Fruit fly (Drosophila melanogaster) whole organism, embryonic: Measurements from ENCODE around the gene CG44040.

ENCODE experiments used
- B-H2 ChIP-seq: fragments of 200-800 bp; sonication (Bioruptor generic); optimal IDR thresholded peaks from 2 replicates; lab custom pipeline; 2018; ENCODE audit warnings: missing biosample characterization, mild to moderate bottlenecking, missing genetic modification characterization
- Blimp-1 ChIP-seq: fragments of 200-800 bp; sonication (Bioruptor generic); optimal IDR thresholded peaks from 3 replicates; lab custom pipeline; 2018; ENCODE audit warnings: missing biosample characterization, missing genetic modification characterization, mild to moderate bottlenecking, moderate library complexity, missing genetic modification reagents
- BtbVII ChIP-seq: fragments of 200-800 bp; sonication (Bioruptor generic); optimal IDR thresholded peaks from 3 replicates; lab custom pipeline; 2017; ENCODE audit warnings: missing biosample characterization, mild to moderate bottlenecking, missing genetic modification characterization
- CG10267 ChIP-seq: fragments of 200-800 bp; sonication (Bioruptor generic); optimal IDR thresholded peaks from 2 replicates; lab custom pipeline; 2018; ENCODE audit warnings: missing biosample characterization, mild to moderate bottlenecking, missing genetic modification characterization, moderate library complexity
- CG10979 ChIP-seq: fragments of 200-800 bp; sonication (Bioruptor generic); optimal IDR thresholded peaks from 2 replicates; lab custom pipeline; 2018; ENCODE audit warnings: missing biosample characterization, mild to moderate bottlenecking, missing genetic modification characterization, moderate library complexity
- CG11398 ChIP-seq: fragments of 200-800 bp; sonication (Bioruptor generic); optimal IDR thresholded peaks from 2 replicates; lab custom pipeline; 2016; ENCODE audit warnings: missing biosample characterization, missing genetic modification characterization
- CG12104 ChIP-seq: fragments of 200-800 bp; sonication (Bioruptor generic); optimal IDR thresholded peaks from 3 replicates; lab custom pipeline; 2016; ENCODE audit warnings: missing biosample characterization, missing genetic modification characterization
- CG13775 ChIP-seq: fragments of 200-800 bp; sonication (Bioruptor generic); optimal IDR thresholded peaks from 3 replicates; lab custom pipeline; 2017; ENCODE audit warnings: missing biosample characterization, mild to moderate bottlenecking, missing genetic modification characterization
- CG15601 ChIP-seq: fragments of 200-800 bp; sonication (Bioruptor generic); optimal IDR thresholded peaks from 3 replicates; lab custom pipeline; 2019; ENCODE audit warnings: missing biosample characterization, mild to moderate bottlenecking, missing genetic modification characterization, moderate library complexity
- CG2712 ChIP-seq: fragments of 200-800 bp; optimal IDR thresholded peaks from 3 replicates; lab custom pipeline; 2019; ENCODE audit warnings: missing biosample characterization, mild to moderate bottlenecking, missing genetic modification characterization, moderate library complexity
- CG32532 ChIP-seq: fragments of 200-800 bp; sonication (Bioruptor generic); IDR thresholded peaks from 2 replicates; pipeline ENCODE4 v1.3.6; 2022; ENCODE audit warnings: missing biosample characterization, missing genetic modification characterization
- CG32767 ChIP-seq: fragments of 200-800 bp; sonication (Bioruptor generic); IDR thresholded peaks from 2 replicates; pipeline ENCODE4 v1.3.6; 2022; ENCODE audit warnings: missing biosample characterization, missing genetic modification characterization
- CG3281 ChIP-seq: fragments of 200-800 bp; sonication (Bioruptor generic); optimal IDR thresholded peaks from 3 replicates; lab custom pipeline; 2017; ENCODE audit warnings: missing biosample characterization, mild to moderate bottlenecking, missing genetic modification characterization
- CG34422 ChIP-seq: fragments of 200-800 bp; sonication (Bioruptor generic); IDR thresholded peaks from 3 replicates; pipeline ENCODE4 v1.3.6; 2022; ENCODE audit warnings: missing biosample characterization, missing genetic modification characterization
- CG42726 ChIP-seq: fragments of 200-800 bp; sonication (Bioruptor generic); IDR thresholded peaks from 2 replicates; pipeline ENCODE4 v1.3.6; 2022; ENCODE audit warnings: missing biosample characterization, missing genetic modification characterization; ENCODE audit not compliant: partially characterized antibody
- CG4707 ChIP-seq: fragments of 200-800 bp; sonication (Bioruptor generic); optimal IDR thresholded peaks from 2 replicates; lab custom pipeline; 2018; ENCODE audit warnings: missing biosample characterization, mild to moderate bottlenecking, missing genetic modification characterization, moderate library complexity
- CG6683 ChIP-seq: fragments of 200-800 bp; sonication (Bioruptor generic); optimal IDR thresholded peaks from 2 replicates; lab custom pipeline; 2017; ENCODE audit warnings: missing biosample characterization, mild to moderate bottlenecking, missing genetic modification characterization, missing genetic modification reagents
- CG9817 ChIP-seq: fragments of 200-800 bp; sonication (Bioruptor generic); optimal IDR thresholded peaks from 2 replicates; lab custom pipeline; 2018; ENCODE audit warnings: missing biosample characterization, mild to moderate bottlenecking, missing genetic modification characterization, moderate library complexity
- CG9932 ChIP-seq: fragments of 200-800 bp; sonication (Bioruptor generic); IDR thresholded peaks from 2 replicates; pipeline ENCODE4 v1.3.6; 2022; ENCODE audit warnings: missing biosample characterization, missing genetic modification characterization
- CoRest ChIP-seq: fragments of 200-800 bp; sonication (Bioruptor generic); optimal IDR thresholded peaks from 3 replicates; lab custom pipeline; 2018; ENCODE audit warnings: missing biosample characterization, mild to moderate bottlenecking, missing genetic modification characterization, moderate library complexity
- Eip74EF ChIP-seq, 2 experiments: fragments of 200-800 bp in 1 of 2; fragments of >200 bp in 1 of 2; sonication (Bioruptor generic) in 1 of 2; optimal IDR thresholded peaks; 2 replicates each; lab custom pipeline; 2017 to 2019; ENCODE audit warnings: missing biosample characterization in 2 of 2, missing genetic modification characterization in 2 of 2, mild to moderate bottlenecking in 1 of 2, moderate library complexity in 1 of 2
- Ets65A ChIP-seq: fragments of 200-800 bp; sonication (Bioruptor generic); peaks from one replicate; lab custom pipeline; 2016; ENCODE audit warnings: missing biosample characterization, missing genetic modification characterization
- GATAe ChIP-seq: fragments of 200-800 bp; sonication (Bioruptor generic); conservative IDR thresholded peaks from 2 replicates; pipeline ENCODE4 v1.3.6; 2022; ENCODE audit warnings: missing biosample characterization, missing genetic modification characterization
- Hmx ChIP-seq: fragments of 200-800 bp; sonication (Bioruptor generic); optimal IDR thresholded peaks from 2 replicates; lab custom pipeline; 2016; ENCODE audit warnings: missing biosample characterization, missing genetic modification characterization
- Lpt ChIP-seq: fragments of >200 bp; optimal IDR thresholded peaks from 2 replicates; lab custom pipeline; 2018; ENCODE audit warnings: missing biosample characterization, missing genetic modification characterization
- Med ChIP-seq: fragments of 200-800 bp; sonication (Bioruptor generic); peaks from one replicate; lab custom pipeline; 2016; ENCODE audit warnings: missing biosample characterization, missing genetic modification characterization, mild to moderate bottlenecking, inconsistent platforms, moderate library complexity
- Myb ChIP-seq: fragments of 200-800 bp; sonication (Bioruptor generic); optimal IDR thresholded peaks from 2 replicates; lab custom pipeline; 2016; ENCODE audit warnings: missing biosample characterization, missing genetic modification characterization
- TFAM ChIP-seq: fragments of 200-800 bp; sonication (Bioruptor generic); optimal IDR thresholded peaks from 2 replicates; lab custom pipeline; 2017; ENCODE audit warnings: missing biosample characterization, missing genetic modification characterization, inconsistent platforms
- az2 ChIP-seq: fragments of 200-800 bp; sonication (Bioruptor generic); optimal IDR thresholded peaks from 3 replicates; lab custom pipeline; 2016; ENCODE audit warnings: missing biosample characterization, missing genetic modification characterization
- cas ChIP-seq: fragments of 200-800 bp; sonication (Bioruptor generic); IDR thresholded peaks from 2 replicates; pipeline ENCODE4 v1.3.6; 2022; ENCODE audit warnings: missing biosample characterization, missing genetic modification characterization
- crp ChIP-seq, 2 experiments: fragments of 200-800 bp; sonication (Bioruptor generic); optimal IDR thresholded peaks; 2 replicates in 1 of 2; 3 replicates in 1 of 2; lab custom pipeline; 2017; ENCODE audit warnings: missing biosample characterization in 2 of 2, missing genetic modification characterization in 2 of 2, mild to moderate bottlenecking in 1 of 2, moderate library complexity in 1 of 2
- dmrt99B ChIP-seq: fragments of 200-800 bp; sonication (Bioruptor generic); optimal IDR thresholded peaks from 2 replicates; lab custom pipeline; 2018; ENCODE audit warnings: missing biosample characterization, mild to moderate bottlenecking, missing genetic modification characterization, moderate library complexity
- gce ChIP-seq: fragments of 200-800 bp; sonication (Bioruptor generic); IDR thresholded peaks from 3 replicates; pipeline ENCODE4 v1.3.6; 2022; ENCODE audit warnings: missing biosample characterization, missing genetic modification characterization
- gcm ChIP-seq: fragments of 200-800 bp; sonication (Bioruptor generic); optimal IDR thresholded peaks from 2 replicates; lab custom pipeline; 2019; ENCODE audit warnings: missing biosample characterization, mild to moderate bottlenecking, missing genetic modification characterization, moderate library complexity
- gem ChIP-seq: fragments of 200-800 bp; sonication (Bioruptor generic); optimal IDR thresholded peaks from 2 replicates; lab custom pipeline; 2019; ENCODE audit warnings: missing biosample characterization, mild to moderate bottlenecking, missing genetic modification characterization, moderate library complexity
- gsb-n ChIP-seq: fragments of 200-800 bp; sonication (Bioruptor generic); optimal IDR thresholded peaks from 3 replicates; lab custom pipeline; 2018; ENCODE audit warnings: missing biosample characterization, mild to moderate bottlenecking, missing genetic modification characterization
- hth ChIP-seq: fragments of >200 bp; optimal IDR thresholded peaks from 2 replicates; lab custom pipeline; 2017; ENCODE audit warnings: inconsistent platforms
- lola ChIP-seq, 3 experiments: fragments of >200 bp in 2 of 3; fragments of 200-800 bp in 1 of 3; sonication (Bioruptor generic) in 1 of 3; optimal IDR thresholded peaks; 2 replicates each; lab custom pipeline; 2017 to 2019; ENCODE audit warnings: missing biosample characterization in 3 of 3, missing genetic modification characterization in 3 of 3, mild to moderate bottlenecking in 1 of 3, moderate library complexity in 1 of 3
- nau ChIP-seq: fragments of 200-800 bp; sonication (Bioruptor generic); optimal IDR thresholded peaks from 3 replicates; lab custom pipeline; 2017; ENCODE audit warnings: missing biosample characterization, mild to moderate bottlenecking, missing genetic modification characterization, missing genetic modification reagents
- nmo ChIP-seq: fragments of 200-800 bp; sonication (Bioruptor generic); optimal IDR thresholded peaks from 2 replicates; lab custom pipeline; 2018; ENCODE audit warnings: missing biosample characterization, mild to moderate bottlenecking, missing genetic modification characterization, moderate library complexity
- phol ChIP-seq: fragments of 200-800 bp; sonication (Bioruptor generic); optimal IDR thresholded peaks from 3 replicates; lab custom pipeline; 2018; ENCODE audit warnings: missing biosample characterization, mild to moderate bottlenecking, missing genetic modification characterization, moderate library complexity
- pita ChIP-seq: fragments of 200-800 bp; sonication (Bioruptor generic); optimal IDR thresholded peaks from 2 replicates; lab custom pipeline; 2017; ENCODE audit warnings: missing biosample characterization, mild to moderate bottlenecking, missing genetic modification characterization
- run ChIP-seq: fragments of 200-800 bp; sonication (Bioruptor generic); optimal IDR thresholded peaks from 3 replicates; lab custom pipeline; 2018; ENCODE audit warnings: missing biosample characterization, mild to moderate bottlenecking, missing genetic modification characterization
- seq ChIP-seq: fragments of 200-800 bp; sonication (Bioruptor generic); IDR thresholded peaks from 2 replicates; pipeline ENCODE4 v1.3.6; 2022; ENCODE audit warnings: missing biosample characterization, missing genetic modification characterization
- stwl ChIP-seq: fragments of 200-800 bp; sonication (Bioruptor generic); optimal IDR thresholded peaks from 3 replicates; lab custom pipeline; 2018; ENCODE audit warnings: missing biosample characterization, mild to moderate bottlenecking, missing genetic modification characterization, moderate library complexity
- sug ChIP-seq: fragments of 200-800 bp; optimal IDR thresholded peaks from 2 replicates; lab custom pipeline; 2019; ENCODE audit warnings: missing biosample characterization, mild to moderate bottlenecking, missing genetic modification characterization, moderate library complexity
- tap ChIP-seq: fragments of 200-800 bp; optimal IDR thresholded peaks from 3 replicates; lab custom pipeline; 2019; ENCODE audit warnings: missing biosample characterization, mild to moderate bottlenecking, missing genetic modification characterization, moderate library complexity
- twi ChIP-seq: fragments of 200-800 bp; optimal IDR thresholded peaks from 2 replicates; lab custom pipeline; 2019; ENCODE audit warnings: missing biosample characterization, mild to moderate bottlenecking, missing genetic modification characterization, moderate library complexity
- vvl ChIP-seq: fragments of 200-800 bp; sonication (Bioruptor generic); IDR thresholded peaks from 2 replicates; pipeline ENCODE4 v1.3.6; 2022; ENCODE audit warnings: missing biosample characterization, missing genetic modification characterization
- zen2 ChIP-seq: fragments of 200-800 bp; sonication (Bioruptor generic); IDR thresholded peaks from 3 replicates; pipeline ENCODE4 v1.3.6; 2022; ENCODE audit warnings: missing biosample characterization, missing genetic modification characterization; ENCODE audit not compliant: partially characterized antibody

The CG44040 gene

DNA sequence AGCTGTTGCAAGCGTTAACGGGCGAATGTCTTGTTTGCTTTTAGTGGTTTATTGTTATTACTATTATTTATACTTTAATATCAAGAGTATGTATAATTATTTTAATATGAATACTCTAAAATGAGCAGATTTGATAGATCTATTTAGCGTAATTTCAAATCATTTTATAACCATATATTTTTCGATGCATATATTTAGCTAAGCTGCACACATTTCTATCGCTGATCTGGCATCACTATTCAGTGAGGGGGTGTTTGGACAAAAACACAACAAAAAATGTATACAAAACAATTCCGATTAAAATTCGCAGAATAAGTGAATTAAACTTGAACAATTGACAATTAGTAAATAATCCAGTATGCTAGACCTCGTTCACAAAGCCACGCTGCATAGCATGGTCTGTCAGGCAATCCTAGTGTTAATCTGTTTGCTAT lies 30.8 kb downstream of the CG44040 start, which contains the start of the genes Trs33 and Tmtc4 (continued):
- no peak for TF ChIP-seq seq (GFP tag; lab: Robert Waterston, UW)
- TF ChIP-seq CG9932 (GFP tag; lab: Robert Waterston, UW) = peak; percentile 50; the same call in 1 of the 2 replicates
- peak; percentile 51 for TF ChIP-seq CoRest (tag; lab: Kevin White, UChicago)
- peak; percentile 74 for TF ChIP-seq sug
- TF ChIP-seq vvl (GFP tag; lab: Robert Waterston, UW) = peak; percentile 71
- TF ChIP-seq nau = no peak
- peak; percentile 69 for TF ChIP-seq Ets65A (GFP tag; lab: Kevin White, UChicago)
- peak; percentile 35 for TF ChIP-seq CG13775 (GFP tag; lab: Kevin White, UChicago)
- TF ChIP-seq crp (GFP tag; optimal IDR thresholded peaks at IDR 0.05; lab: Kevin White, UChicago) = peak in 1 of 2 experiments; percentile 89
- peak; percentile 9 for TF ChIP-seq CG6683 (GFP tag; lab: Kevin White, UChicago)
- peak; percentile 7 for TF ChIP-seq BtbVII (GFP tag; lab: Kevin White, UChicago)
- TF ChIP-seq dmrt99B (tag; lab: Kevin White, UChicago) = no peak
- peak; percentile 29; the same call in 1 of the 3 replicates for TF ChIP-seq CG34422 (GFP tag; lab: Robert Waterston, UW)
- no peak for TF ChIP-seq Hmx
- no peak for TF ChIP-seq CG4707
- peak; percentile 31 for TF ChIP-seq CG15601 (tag; lab: Kevin White, UChicago)
- TF ChIP-seq GATAe = no peak
- peak; percentile 54 for TF ChIP-seq CG10267 (tag; lab: Kevin White, UChicago)
- TF ChIP-seq tap (tag; lab: Kevin White, UChicago) = no peak
- peak; percentile 22; the same call in 1 of the 2 replicates for TF ChIP-seq CG32767
- TF ChIP-seq Med (GFP tag; lab: Kevin White, UChicago) = peak; percentile 76
- no peak for TF ChIP-seq CG11398 (GFP tag; lab: Kevin White, UChicago)
- peak; percentile 14 for TF ChIP-seq CG10979 (tag; lab: Kevin White, UChicago)
- TF ChIP-seq cas (GFP tag; lab: Robert Waterston, UW) = no peak
- TF ChIP-seq gce (GFP tag; lab: Robert Waterston, UW) = no peak
- TF ChIP-seq CG12104 (GFP tag; lab: Kevin White, UChicago) = peak; percentile 21
- TF ChIP-seq gem (tag; lab: Kevin White, UChicago) = peak; percentile 67
- no peak for TF ChIP-seq Lpt (GFP tag; lab: Kevin White, UChicago)
- peak; percentile 52 for TF ChIP-seq nmo (GFP tag; lab: Kevin White, UChicago)
- TF ChIP-seq pita (GFP tag; lab: Kevin White, UChicago) = no peak
- TF ChIP-seq CG3281 = peak; percentile 18
- TF ChIP-seq CG42726 (GFP tag; lab: Robert Waterston, UW) = no peak
- peak; percentile 53 for TF ChIP-seq CG9817 (tag; lab: Kevin White, UChicago)
- peak in 1 of 3 experiments; percentile 40 for TF ChIP-seq lola (GFP tag; optimal IDR thresholded peaks at IDR 0.05; lab: Kevin White, UChicago)
- no peak for TF ChIP-seq TFAM (GFP tag; lab: Kevin White, UChicago)
- peak; percentile 39 for TF ChIP-seq stwl (tag; lab: Kevin White, UChicago)
- no peak for TF ChIP-seq zen2 (GFP tag; lab: Robert Waterston, UW)
- peak; percentile 58 for TF ChIP-seq gsb-n
- peak; percentile 44 for TF ChIP-seq twi (tag; lab: Kevin White, UChicago)
- TF ChIP-seq CG2712 = peak; percentile 66
- TF ChIP-seq az2 (GFP tag; lab: Kevin White, UChicago) = peak; percentile 22
- TF ChIP-seq run (tag; lab: Kevin White, UChicago) = peak; percentile 18
- TF ChIP-seq CG32532 (GFP tag; lab: Robert Waterston, UW) = peak; percentile 19; the same call in 1 of the 2 replicates
- no peak for TF ChIP-seq hth (lab: Kevin White, UChicago)
- TF ChIP-seq Blimp-1 = peak; percentile 31
- TF ChIP-seq Eip74EF (GFP tag; optimal IDR thresholded peaks at IDR 0.05; lab: Kevin White, UChicago) = peak in 1 of 2 experiments; percentile 17
- no peak for TF ChIP-seq Myb (GFP tag; lab: Kevin White, UChicago)
- TF ChIP-seq B-H2 = peak; percentile 61
- peak; percentile 48 for TF ChIP-seq gcm (GFP tag; lab: Kevin White, UChicago)
- peak; percentile 38 for TF ChIP-seq phol
